Fruit fly (Drosophila melanogaster): Measurements from ENCODE around the gene ifc.

ifc gene

DNA sequence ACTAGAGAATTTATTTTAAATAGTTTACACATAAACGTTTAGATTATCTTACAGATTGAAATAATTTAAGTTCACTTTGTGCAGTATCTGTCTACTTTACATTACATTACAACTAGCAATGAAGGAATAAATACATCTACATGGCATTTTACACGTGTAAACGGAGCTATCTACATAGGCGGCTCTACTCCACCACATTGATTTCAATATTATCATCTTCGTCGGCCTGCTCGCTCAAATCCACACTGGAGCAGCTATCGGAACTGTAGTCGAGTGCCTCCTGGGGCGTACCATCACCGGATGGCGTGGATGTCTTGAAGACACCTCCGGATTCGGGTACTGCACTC lies 26.9 kb downstream of the ifc start (continued):
- TF ChIP-seq slbo (GFP tag; IDR thresholded peaks at IDR 0.05) (no peak), vnd (GFP tag; IDR thresholded peaks at IDR 0.05; ENCODE audit: partially characterized antibody) (peak; percentile 33; the same call in 1 of the 3 replicates), shn (GFP tag; optimal IDR thresholded peaks at IDR 0.05) (no peak), sob (GFP tag; IDR thresholded peaks at IDR 0.05) (no peak), toy (GFP tag; IDR thresholded peaks at IDR 0.05) (no peak), pzg (GFP tag; optimal IDR thresholded peaks at IDR 0.05) (no peak), Scr (GFP tag; IDR thresholded peaks at IDR 0.05; ENCODE audit: partially characterized antibody) (peak; percentile 37; the same call in 1 of the 2 replicates), ERR (GFP tag; optimal IDR thresholded peaks at IDR 0.05) (no peak), CTCF (GFP tag; optimal IDR thresholded peaks at IDR 0.05) (peak; percentile 65), fru (optimal IDR thresholded peaks at IDR 0.05) (no peak), HmgZ (tag; optimal IDR thresholded peaks at IDR 0.05) (no peak), so (GFP tag; IDR thresholded peaks at IDR 0.05) (no peak), CG6791 (GFP tag; IDR thresholded peaks at IDR 0.05; ENCODE audit: partially characterized antibody) (peak; percentile 51; the same call in 1 of the 3 replicates), CG11093 (GFP tag; IDR thresholded peaks at IDR 0.05) (no peak), Antp (GFP tag; optimal IDR thresholded peaks at IDR 0.05) (no peak), salm (tag; optimal IDR thresholded peaks at IDR 0.05) (no peak)

dm6 chr2L:6019352-6020131 lies 33.4 kb downstream of the ifc start, which contains the start of gene H2.0:
H2.0 (minus strand) TSS chr2L:6019402.
- TF ChIP-seq CoRest (tag; optimal IDR thresholded peaks at IDR 0.05) (peak; percentile 38), phol (tag; optimal IDR thresholded peaks at IDR 0.05) (peak; percentile 52), Hsf (GFP tag; optimal IDR thresholded peaks at IDR 0.05) (no peak), CG14667 (GFP tag; IDR thresholded peaks at IDR 0.05) (no peak), z (GFP tag; IDR thresholded peaks at IDR 0.05) (peak; percentile 61; the same call in 1 of the 3 replicates), CG9727 (GFP tag; optimal IDR thresholded peaks at IDR 0.05) (peak; percentile 62), CG16863 (GFP tag; optimal IDR thresholded peaks at IDR 0.05) (peak; percentile 13), ac (GFP tag; optimal IDR thresholded peaks at IDR 0.05) (peak; percentile 24), CG3838 (GFP tag; optimal IDR thresholded peaks at IDR 0.05) (no peak), Max (GFP tag; optimal IDR thresholded peaks at IDR 0.05) (no peak), lmd (GFP tag; IDR thresholded peaks at IDR 0.05) (peak; percentile 53), CG2202 (tag; optimal IDR thresholded peaks at IDR 0.05) (peak; percentile 8), HLH4C (GFP tag; IDR thresholded peaks at IDR 0.05; ENCODE audit: partially characterized antibody) (no peak), otp (GFP tag; IDR thresholded peaks at IDR 0.05) (0 out of 3 replicates have a peak, but pooled peaks have one; percentile 49), fd64A (GFP tag; optimal IDR thresholded peaks at IDR 0.05) (peak; percentile 22), Nf-YB (GFP tag; optimal IDR thresholded peaks at IDR 0.05) (peak; percentile 97), esg (GFP tag; conservative IDR thresholded peaks at IDR 0.05) (peak; percentile 37; the same call in 1 of the 2 replicates), gcm (GFP tag; optimal IDR thresholded peaks at IDR 0.05) (peak; percentile 37), CG17385 (GFP tag; optimal IDR thresholded peaks at IDR 0.05) (peak; percentile 8), dysf (GFP tag; IDR thresholded peaks at IDR 0.05) (no peak), CG1529 (GFP tag; optimal IDR thresholded peaks at IDR 0.05) (peak; percentile 38), Ravus (GFP tag; IDR thresholded peaks at IDR 0.05) (no peak), gem (tag; optimal IDR thresholded peaks at IDR 0.05) (peak; percentile 68), bcd (GFP tag; optimal IDR thresholded peaks at IDR 0.05) (peak; percentile 19), chn (GFP tag; optimal IDR thresholded peaks at IDR 0.05) (peak; percentile 30), CG4404 (GFP tag; IDR thresholded peaks at IDR 0.05) (peak; percentile 60), tgo (GFP tag; IDR thresholded peaks at IDR 0.05) (no peak), prd (optimal IDR thresholded peaks at IDR 0.05) (no peak), prd (GFP tag; IDR thresholded peaks at IDR 0.05) (peak; percentile 50; the same call in 2 of the 3 replicates), Xrp1 (GFP tag; IDR thresholded peaks at IDR 0.05) (peak; percentile 47; the same call in 1 of the 2 replicates), CG16815 (GFP tag; optimal IDR thresholded peaks at IDR 0.05) (peak; percentile 44), grau (tag; optimal IDR thresholded peaks at IDR 0.05) (peak; percentile 56), CG33557 (GFP tag; optimal IDR thresholded peaks at IDR 0.05) (peak; percentile 31), CG8924 (tag; optimal IDR thresholded peaks at IDR 0.05) (peak; percentile 40), az2 (GFP tag; optimal IDR thresholded peaks at IDR 0.05) (peak; percentile 27)

Data from whole organism, embryonic.